Worm (Caenorhabditis elegans): ENCODE data around the gene T28A11.17.

T28A11.17 gene

ce11 chrV:3315308-3315707, 49.2 kb upstream of the T28A11.17 start, which contains the start of gene arrd-19 (continued):
- TF ChIP-seq madf-9 (GFP tag; conservative IDR thresholded peaks at IDR 0.05) (no peak), ceh-32 (tag; optimal IDR thresholded peaks at IDR 0.05; ENCODE audit: poor library complexity) (no peak), skn-1 (tag; optimal IDR thresholded peaks at IDR 0.05) (no peak), unc-39 (tag; optimal IDR thresholded peaks at IDR 0.05) (no peak), dpl-1 (GFP tag; optimal IDR thresholded peaks at IDR 0.05) (peak; percentile 66), hlh-30 (tag; optimal IDR thresholded peaks at IDR 0.05; ENCODE audit: insufficient read depth) (peak; percentile 58), spr-3 (GFP tag; optimal IDR thresholded peaks at IDR 0.05) (no peak), saeg-2 (GFP tag; IDR thresholded peaks at IDR 0.05) (peak; percentile 80; the same call in 1 of the 2 replicates), nhr-11 (tag; optimal IDR thresholded peaks at IDR 0.05) (peak; percentile 74), snpc-4 (tag; optimal IDR thresholded peaks at IDR 0.05) (no peak), nhr-6 (tag; optimal IDR thresholded peaks at IDR 0.05) (peak; percentile 57), daf-16 (GFP tag; optimal IDR thresholded peaks at IDR 0.05) (peak in 1 of 2 experiments; percentile 5), daf-16 (tag; optimal IDR thresholded peaks at IDR 0.05) (peak; percentile 62), daf-12 (tag; optimal IDR thresholded peaks at IDR 0.05) (no peak), egl-43 (GFP tag; IDR thresholded peaks at IDR 0.05) (no peak; the same call in 1 of the 2 replicates), F37D6.2 (tag; optimal IDR thresholded peaks at IDR 0.05) (peak; percentile 41), jun-1 (tag; optimal IDR thresholded peaks at IDR 0.05) (no peak), F44E2.7 (GFP tag; IDR thresholded peaks at IDR 0.05) (no peak), Y75B8A.6 (GFP tag; IDR thresholded peaks at IDR 0.05) (no peak), mdl-1 (tag; optimal IDR thresholded peaks at IDR 0.05) (peak in 1 of 2 experiments; percentile 85), Y105C5A.15 (GFP tag; IDR thresholded peaks at IDR 0.05) (no peak), mes-2 (tag; optimal IDR thresholded peaks at IDR 0.05; ENCODE audit: poor library complexity, severe bottlenecking) (peak; percentile 80), lin-13 (GFP tag; optimal IDR thresholded peaks at IDR 0.05) (no peak), vab-7 (GFP tag; IDR thresholded peaks at IDR 0.05) (no peak; the same call in 1 of the 2 replicates), arid-1 (GFP tag; conservative IDR thresholded peaks at IDR 0.05) (peak; percentile 67; the same call in 1 of the 2 replicates), mep-1 (tag; optimal IDR thresholded peaks at IDR 0.05) (no peak), daf-8 (GFP tag; IDR thresholded peaks at IDR 0.05) (no peak), Y5F2A.4 (GFP tag; optimal IDR thresholded peaks at IDR 0.05) (no peak), zfp-3 (GFP tag; conservative IDR thresholded peaks at IDR 0.05) (no peak), nhr-76 (tag; optimal IDR thresholded peaks at IDR 0.05) (no peak), nhr-77 (tag; optimal IDR thresholded peaks at IDR 0.05) (peak; percentile 79), lsy-2 (tag; optimal IDR thresholded peaks at IDR 0.05) (peak; percentile 26 to 79), snpc-1.2 (GFP tag; IDR thresholded peaks at IDR 0.05) (no peak), nhr-41 (GFP tag; IDR thresholded peaks at IDR 0.05) (no peak), lin-15B (tag; optimal IDR thresholded peaks at IDR 0.05) (no peak), duxl-1 (tag; optimal IDR thresholded peaks at IDR 0.05; ENCODE audit: poor library complexity) (peak; percentile 79), lin-38 (GFP tag; IDR thresholded peaks at IDR 0.05) (no peak), pha-4 (GFP tag; IDR thresholded peaks at IDR 0.05) (no peak), pha-4 (tag; optimal IDR thresholded peaks at IDR 0.05) (peak; percentile 54), rbr-2 (tag; optimal IDR thresholded peaks at IDR 0.05) (peak; percentile 56), spr-1 (tag; optimal IDR thresholded peaks at IDR 0.05) (no peak), nhr-10 (tag; optimal IDR thresholded peaks at IDR 0.05) (no peak), nhr-237 (tag; optimal IDR thresholded peaks at IDR 0.05) (no peak), tag-97 (GFP tag; IDR thresholded peaks at IDR 0.05) (no peak), T26A8.4 (GFP tag; IDR thresholded peaks at IDR 0.05) (no peak), cey-2 (tag; optimal IDR thresholded peaks at IDR 0.05; ENCODE audit: borderline replicate concordance, insufficient read depth) (no peak), nhr-42 (GFP tag; IDR thresholded peaks at IDR 0.05) (no peak; the same call in 1 of the 2 replicates), madf-5 (GFP tag; IDR thresholded peaks at IDR 0.05) (no peak), ztf-11 (tag; optimal IDR thresholded peaks at IDR 0.05) (no peak), ces-1 (GFP tag; optimal IDR thresholded peaks at IDR 0.05) (no peak), zag-1 (tag; optimal IDR thresholded peaks at IDR 0.05) (no peak), D1046.2 (GFP tag; IDR thresholded peaks at IDR 0.05) (no peak)
